Fruit fly (Drosophila melanogaster) whole organism, embryonic: ENCODE results near the gene Tsp2A.

Experiments used
- Abd-B ChIP-seq: fragments of 200-800 bp; sonication (Bioruptor generic); optimal IDR thresholded peaks from 2 replicates; lab custom pipeline; 2018; ENCODE audit warnings: missing biosample characterization, mild to moderate bottlenecking, missing genetic modification characterization, moderate library complexity
- CG10274 ChIP-seq: fragments of 200-800 bp; sonication (Bioruptor generic); optimal IDR thresholded peaks from 3 replicates; lab custom pipeline; 2017; ENCODE audit warnings: missing biosample characterization, mild to moderate bottlenecking, missing genetic modification characterization
- CG10321 ChIP-seq: fragments of 200-800 bp; sonication (Bioruptor generic); IDR thresholded peaks from 2 replicates; pipeline ENCODE4 v1.3.6; 2022; ENCODE audit warnings: missing biosample characterization, missing genetic modification characterization
- CG10979 ChIP-seq: fragments of 200-800 bp; sonication (Bioruptor generic); optimal IDR thresholded peaks from 2 replicates; lab custom pipeline; 2018; ENCODE audit warnings: missing biosample characterization, mild to moderate bottlenecking, missing genetic modification characterization, moderate library complexity
- CG13123 ChIP-seq: fragments of 200-800 bp; sonication (Bioruptor generic); optimal IDR thresholded peaks from 2 replicates; lab custom pipeline; 2016; ENCODE audit warnings: missing biosample characterization, missing genetic modification characterization
- CG14860 ChIP-seq: fragments of 200-800 bp; sonication (Bioruptor generic); IDR thresholded peaks from 3 replicates; pipeline ENCODE4 v1.3.6; 2022; ENCODE audit warnings: missing biosample characterization, missing genetic modification characterization; ENCODE audit not compliant: partially characterized antibody
- CG14965 ChIP-seq: fragments of 200-800 bp; sonication (Bioruptor generic); optimal IDR thresholded peaks from 2 replicates; lab custom pipeline; 2016; ENCODE audit warnings: missing biosample characterization, missing genetic modification characterization, borderline replicate concordance
- CG17361 ChIP-seq: fragments of 200-800 bp; sonication (Bioruptor generic); IDR thresholded peaks from 3 replicates; pipeline ENCODE4 v1.3.6; 2022; ENCODE audit warnings: missing biosample characterization, missing genetic modification characterization
- CG17829 ChIP-seq: fragments of 200-800 bp; optimal IDR thresholded peaks from 2 replicates; lab custom pipeline; 2019; ENCODE audit warnings: missing biosample characterization, mild to moderate bottlenecking, missing genetic modification characterization, moderate library complexity
- CG30020 ChIP-seq: fragments of 200-800 bp; optimal IDR thresholded peaks from 2 replicates; lab custom pipeline; 2019; ENCODE audit warnings: missing biosample characterization, mild to moderate bottlenecking, missing genetic modification characterization, moderate library complexity
- CG3065 ChIP-seq: fragments of 200-800 bp; sonication (Bioruptor generic); optimal IDR thresholded peaks from 2 replicates; lab custom pipeline; 2016; ENCODE audit warnings: missing biosample characterization, missing genetic modification characterization
- CG3163 ChIP-seq: fragments of 200-800 bp; sonication (Bioruptor generic); optimal IDR thresholded peaks from 3 replicates; lab custom pipeline; 2016; ENCODE audit warnings: missing biosample characterization, missing genetic modification characterization
- CG34376 ChIP-seq: fragments of 200-800 bp; sonication (Bioruptor generic); optimal IDR thresholded peaks from 2 replicates; lab custom pipeline; 2018; ENCODE audit warnings: missing biosample characterization, mild to moderate bottlenecking, missing genetic modification characterization
- CG4424 ChIP-seq: fragments of 200-800 bp; sonication (Bioruptor generic); optimal IDR thresholded peaks from 3 replicates; lab custom pipeline; 2016; ENCODE audit warnings: missing biosample characterization, missing genetic modification characterization
- CG7556 ChIP-seq: fragments of 200-800 bp; sonication (Bioruptor generic); optimal IDR thresholded peaks from 2 replicates; lab custom pipeline; 2017; ENCODE audit warnings: missing biosample characterization, mild to moderate bottlenecking, missing genetic modification characterization
- CG7786 ChIP-seq: fragments of 200-800 bp; sonication (Bioruptor generic); optimal IDR thresholded peaks from 2 replicates; lab custom pipeline; 2016; ENCODE audit warnings: missing biosample characterization, missing genetic modification characterization
- CG8765 ChIP-seq: fragments of 200-800 bp; sonication (Bioruptor generic); IDR thresholded peaks from 2 replicates; pipeline ENCODE4 v1.3.6; 2022; ENCODE audit warnings: missing biosample characterization, missing genetic modification characterization
- CHES-1-like ChIP-seq: fragments of 200-800 bp; sonication (Bioruptor generic); optimal IDR thresholded peaks from 2 replicates; lab custom pipeline; 2016; ENCODE audit warnings: missing biosample characterization, missing genetic modification characterization
- Camta ChIP-seq: fragments of 200-800 bp; sonication (Bioruptor generic); optimal IDR thresholded peaks from 2 replicates; lab custom pipeline; 2016; ENCODE audit warnings: missing biosample characterization, missing genetic modification characterization
- Fer1 ChIP-seq: fragments of 200-800 bp; sonication (Bioruptor generic); optimal IDR thresholded peaks from 2 replicates; lab custom pipeline; 2017; ENCODE audit warnings: missing biosample characterization, mild to moderate bottlenecking, missing genetic modification characterization
- Fer2 ChIP-seq: fragments of 200-800 bp; sonication (Bioruptor generic); optimal IDR thresholded peaks from 2 replicates; lab custom pipeline; 2018; ENCODE audit warnings: missing biosample characterization, mild to moderate bottlenecking, missing genetic modification characterization, moderate library complexity
- H15 ChIP-seq: fragments of 200-800 bp; sonication (Bioruptor generic); IDR thresholded peaks from 3 replicates; pipeline ENCODE4 v1.3.6; 2022; ENCODE audit warnings: missing biosample characterization, missing genetic modification characterization
- Hr39 ChIP-seq: fragments of >200 bp; optimal IDR thresholded peaks from 2 replicates; lab custom pipeline; 2017
- Hr51 ChIP-seq, 2 experiments: fragments of 200-800 bp; sonication (Bioruptor generic); optimal IDR thresholded peaks; 2 replicates in 1 of 2; 3 replicates in 1 of 2; lab custom pipeline; 2016 to 2018; ENCODE audit warnings: missing biosample characterization in 2 of 2, missing genetic modification characterization in 2 of 2, mild to moderate bottlenecking in 1 of 2, moderate library complexity in 1 of 2
- MBD-R2 ChIP-seq: fragments of 200-800 bp; sonication (Bioruptor generic); IDR thresholded peaks from 2 replicates; pipeline ENCODE4 v1.3.6; 2022; ENCODE audit warnings: missing biosample characterization, missing genetic modification characterization
- Scr ChIP-seq: fragments of 200-800 bp; sonication (Bioruptor generic); IDR thresholded peaks from 2 replicates; pipeline ENCODE4 v1.3.6; 2022; ENCODE audit warnings: missing biosample characterization, missing genetic modification characterization; ENCODE audit not compliant: partially characterized antibody
- Six4 ChIP-seq: fragments of 200-800 bp; sonication (Bioruptor generic); optimal IDR thresholded peaks from 2 replicates; lab custom pipeline; 2016; ENCODE audit warnings: missing biosample characterization, missing genetic modification characterization
- Taf1 ChIP-seq: fragments of 200-800 bp; sonication (Bioruptor generic); IDR thresholded peaks from 2 replicates; pipeline ENCODE4 v1.3.6; 2022; ENCODE audit warnings: missing biosample characterization, missing genetic modification characterization
- az2 ChIP-seq: fragments of 200-800 bp; sonication (Bioruptor generic); optimal IDR thresholded peaks from 3 replicates; lab custom pipeline; 2016; ENCODE audit warnings: missing biosample characterization, missing genetic modification characterization
- bsh ChIP-seq, 2 experiments: fragments of 200-800 bp; sonication (Bioruptor generic); optimal IDR thresholded peaks; 2 replicates each; lab custom pipeline; 2017 to 2018; ENCODE audit warnings: mild to moderate bottlenecking in 2 of 2, missing biosample characterization in 2 of 2, missing genetic modification characterization in 2 of 2, moderate library complexity in 1 of 2
- btn ChIP-seq: fragments of 200-800 bp; sonication (Bioruptor generic); optimal IDR thresholded peaks from 2 replicates; lab custom pipeline; 2016; ENCODE audit warnings: missing biosample characterization, missing genetic modification characterization
- crp ChIP-seq, 2 experiments: fragments of 200-800 bp; sonication (Bioruptor generic); optimal IDR thresholded peaks; 2 replicates in 1 of 2; 3 replicates in 1 of 2; lab custom pipeline; 2017; ENCODE audit warnings: missing biosample characterization in 2 of 2, missing genetic modification characterization in 2 of 2, mild to moderate bottlenecking in 1 of 2, moderate library complexity in 1 of 2
- dati ChIP-seq: fragments of 200-800 bp; sonication (Bioruptor generic); IDR thresholded peaks from 2 replicates; pipeline ENCODE4 v1.3.6; 2022; ENCODE audit warnings: missing biosample characterization, missing genetic modification characterization
- dmrt99B ChIP-seq: fragments of 200-800 bp; sonication (Bioruptor generic); optimal IDR thresholded peaks from 2 replicates; lab custom pipeline; 2018; ENCODE audit warnings: missing biosample characterization, mild to moderate bottlenecking, missing genetic modification characterization, moderate library complexity
- gce ChIP-seq: fragments of 200-800 bp; sonication (Bioruptor generic); IDR thresholded peaks from 3 replicates; pipeline ENCODE4 v1.3.6; 2022; ENCODE audit warnings: missing biosample characterization, missing genetic modification characterization
- ind ChIP-seq: fragments of 200-800 bp; sonication (Bioruptor generic); optimal IDR thresholded peaks from 3 replicates; lab custom pipeline; 2016; ENCODE audit warnings: missing biosample characterization, missing genetic modification characterization
- lab ChIP-seq: fragments of 200-800 bp; sonication (Bioruptor generic); optimal IDR thresholded peaks from 3 replicates; lab custom pipeline; 2017; ENCODE audit warnings: missing biosample characterization, missing genetic modification characterization, mild to moderate bottlenecking, moderate library complexity, missing genetic modification reagents
- mirr ChIP-seq: fragments of 200-800 bp; sonication (Bioruptor generic); optimal IDR thresholded peaks from 3 replicates; lab custom pipeline; 2018; ENCODE audit warnings: missing biosample characterization, mild to moderate bottlenecking, missing genetic modification characterization
- mld ChIP-seq: fragments of 200-800 bp; sonication (Bioruptor generic); IDR thresholded peaks from 3 replicates; pipeline ENCODE4 v1.3.6; 2022; ENCODE audit warnings: missing biosample characterization, missing genetic modification characterization; ENCODE audit not compliant: partially characterized antibody
- oc ChIP-seq: fragments of 200-800 bp; sonication (Bioruptor generic); optimal IDR thresholded peaks from 2 replicates; lab custom pipeline; 2018; ENCODE audit warnings: missing biosample characterization, mild to moderate bottlenecking, missing genetic modification characterization, moderate library complexity
- pan ChIP-seq, 4 experiments: fragments of >200 bp in 3 of 4; fragments of 200-800 bp in 1 of 4; sonication (Bioruptor generic) in 1 of 4; optimal IDR thresholded peaks in 3 of 4; IDR thresholded peaks in 1 of 4; 2 replicates each; pipeline versions ENCODE4 v1.3.6 to Lab custom; 2017 to 2022; ENCODE audit warnings: missing biosample characterization in 2 of 4, missing genetic modification characterization in 2 of 4, mixed read lengths in 1 of 4
- pfk ChIP-seq: fragments of 200-800 bp; sonication (Bioruptor generic); optimal IDR thresholded peaks from 2 replicates; lab custom pipeline; 2018; ENCODE audit warnings: missing biosample characterization, mild to moderate bottlenecking, missing genetic modification characterization, moderate library complexity
- phol ChIP-seq: fragments of 200-800 bp; sonication (Bioruptor generic); optimal IDR thresholded peaks from 3 replicates; lab custom pipeline; 2018; ENCODE audit warnings: missing biosample characterization, mild to moderate bottlenecking, missing genetic modification characterization, moderate library complexity
- pros ChIP-seq: fragments of 200-800 bp; sonication (Bioruptor generic); optimal IDR thresholded peaks from 3 replicates; lab custom pipeline; 2019; ENCODE audit warnings: missing biosample characterization, mild to moderate bottlenecking, missing genetic modification characterization, moderate library complexity
- scrt ChIP-seq: fragments of 200-800 bp; sonication (Bioruptor generic); optimal IDR thresholded peaks from 2 replicates; lab custom pipeline; 2018; ENCODE audit warnings: missing biosample characterization, mild to moderate bottlenecking, missing genetic modification characterization, moderate library complexity
- sd ChIP-seq: fragments of 200-800 bp; sonication (Bioruptor generic); optimal IDR thresholded peaks from 3 replicates; lab custom pipeline; 2018; ENCODE audit warnings: missing biosample characterization, mild to moderate bottlenecking, missing genetic modification characterization, moderate library complexity
- shn ChIP-seq: fragments of 200-800 bp; sonication (Bioruptor generic); optimal IDR thresholded peaks from 3 replicates; lab custom pipeline; 2016; ENCODE audit warnings: missing biosample characterization, missing genetic modification characterization
- ssp ChIP-seq: fragments of 200-800 bp; sonication (Bioruptor generic); IDR thresholded peaks from 2 replicates; pipeline ENCODE4 v1.3.6; 2022; ENCODE audit warnings: missing biosample characterization, missing genetic modification characterization
- twi ChIP-seq: fragments of 200-800 bp; optimal IDR thresholded peaks from 2 replicates; lab custom pipeline; 2019; ENCODE audit warnings: missing biosample characterization, mild to moderate bottlenecking, missing genetic modification characterization, moderate library complexity

The Tsp2A gene

DNA sequence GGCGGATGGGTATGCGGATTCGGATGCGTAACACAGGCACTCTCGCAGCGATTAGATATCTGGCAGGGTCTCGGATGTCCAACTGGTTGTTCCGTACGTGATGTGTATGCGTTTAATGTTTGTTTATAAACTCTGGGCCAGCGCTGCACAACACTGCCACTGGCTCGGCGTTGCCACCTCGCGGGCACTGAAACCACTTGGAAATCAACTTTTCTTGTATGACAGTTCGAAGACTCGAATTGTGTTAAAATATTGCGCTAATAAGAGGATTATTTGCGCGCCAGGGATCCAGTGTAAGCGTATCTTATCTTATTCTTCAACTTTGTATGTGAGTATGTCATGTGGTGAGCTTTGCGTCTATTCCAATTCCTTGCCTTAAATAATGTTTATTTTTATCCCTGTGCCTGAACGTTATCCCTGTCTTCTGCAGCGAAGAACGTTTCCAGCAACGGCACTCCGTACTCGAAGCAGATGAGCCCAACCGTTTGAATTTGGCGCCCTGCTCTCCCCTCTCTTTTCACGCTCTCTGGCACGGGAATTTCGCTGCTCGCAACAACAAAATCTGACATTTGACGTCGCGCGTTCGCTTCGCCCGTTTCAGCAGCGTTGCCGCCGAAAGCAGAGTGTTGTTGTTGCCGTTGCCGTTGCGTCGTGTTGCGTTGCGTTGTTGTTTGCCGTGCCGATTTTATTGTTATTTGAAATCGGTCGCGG, 34.2 kb downstream of the Tsp2A start, which contains the start of the genes CG3719 and CG32813 (continued):
- no peak for TF ChIP-seq ssp (GFP tag; lab: Robert Waterston, UW)
- TF ChIP-seq CG14965 (GFP tag; lab: Kevin White, UChicago), result no peak
- TF ChIP-seq az2, result peak; percentile 0
- TF ChIP-seq Hr39 (lab: Kevin White, UChicago), result no peak
- TF ChIP-seq CG10274 (GFP tag; lab: Kevin White, UChicago), result no peak
- peak; percentile 10 for TF ChIP-seq mirr (GFP tag; lab: Kevin White, UChicago)
- TF ChIP-seq Camta (GFP tag; lab: Kevin White, UChicago), result peak; percentile 2
- peak; percentile 49 for TF ChIP-seq CG7786 (GFP tag; lab: Kevin White, UChicago)
- no peak for TF ChIP-seq Fer1 (GFP tag; lab: Kevin White, UChicago)
- TF ChIP-seq CG4424 (GFP tag; lab: Kevin White, UChicago), result peak; percentile 19
- TF ChIP-seq CG30020 (tag; lab: Kevin White, UChicago), result peak; percentile 14
- no peak for TF ChIP-seq Hr51 (GFP tag; optimal IDR thresholded peaks at IDR 0.05; lab: Kevin White, UChicago)
- no peak for TF ChIP-seq btn (GFP tag; lab: Kevin White, UChicago)
- no peak for TF ChIP-seq Scr
- TF ChIP-seq mld (GFP tag; lab: Robert Waterston, UW), result no peak
- no peak for TF ChIP-seq CG14860
- no peak for TF ChIP-seq CG13123 (GFP tag; lab: Kevin White, UChicago)
- no peak for TF ChIP-seq lab
- no peak for TF ChIP-seq H15 (GFP tag; lab: Robert Waterston, UW)
- no peak for TF ChIP-seq Fer2 (tag; lab: Kevin White, UChicago)
- TF ChIP-seq Six4, result no peak
- no peak for TF ChIP-seq pan (optimal IDR thresholded peaks at IDR 0.05; lab: Kevin White, UChicago)
- TF ChIP-seq pan (GFP tag; optimal IDR thresholded peaks at IDR 0.05 in 1 of 2, IDR thresholded peaks at IDR 0.05 in 1 of 2), result no peak
- no peak for TF ChIP-seq dati
- peak; percentile 49 for TF ChIP-seq ind (GFP tag; lab: Kevin White, UChicago)
- TF ChIP-seq CG10979 (tag; lab: Kevin White, UChicago), result no peak
- peak; percentile 12 for TF ChIP-seq shn (GFP tag; lab: Kevin White, UChicago)
- TF ChIP-seq phol (tag; lab: Kevin White, UChicago), result peak; percentile 25
- peak; percentile 32 for TF ChIP-seq CHES-1-like (GFP tag; lab: Kevin White, UChicago)
- no peak for TF ChIP-seq CG3163
- TF ChIP-seq crp (GFP tag; optimal IDR thresholded peaks at IDR 0.05; lab: Kevin White, UChicago), result peak in 1 of 2 experiments; percentile 32
- no peak for TF ChIP-seq twi
- TF ChIP-seq scrt (GFP tag; lab: Kevin White, UChicago), result peak; percentile 89
- TF ChIP-seq Abd-B (GFP tag; lab: Kevin White, UChicago), result no peak
- no peak for TF ChIP-seq dmrt99B
- no peak for TF ChIP-seq pros (GFP tag; lab: Kevin White, UChicago)
- TF ChIP-seq CG17361 (GFP tag; lab: Robert Waterston, UW), result peak; percentile 30; the same call in 1 of the 3 replicates
- TF ChIP-seq CG3065 (GFP tag; lab: Kevin White, UChicago), result no peak
- no peak for TF ChIP-seq Taf1 (GFP tag; lab: Robert Waterston, UW)
- TF ChIP-seq bsh (GFP tag; optimal IDR thresholded peaks at IDR 0.05; lab: Kevin White, UChicago), result no peak
- no peak for TF ChIP-seq CG34376
- peak; percentile 30 for TF ChIP-seq CG7556 (GFP tag; lab: Kevin White, UChicago)
- TF ChIP-seq sd (tag; lab: Kevin White, UChicago), result peak; percentile 19
- peak; percentile 70 for TF ChIP-seq MBD-R2
- no peak for TF ChIP-seq CG8765
- TF ChIP-seq gce (GFP tag; lab: Robert Waterston, UW), result no peak
- no peak for TF ChIP-seq CG10321 (GFP tag; lab: Robert Waterston, UW)
- TF ChIP-seq pfk (GFP tag; lab: Kevin White, UChicago), result no peak
- TF ChIP-seq CG17829, result peak; percentile 22
- no peak for TF ChIP-seq oc (tag; lab: Kevin White, UChicago)
